Worm (Caenorhabditis elegans) whole organism, L4 larva: ENCODE results near the gene F35A5.8.

Experiments
- D1046.2 ChIP-seq: fragments of 200-800 bp; sonication (Bioruptor generic); IDR thresholded peaks from 2 replicates; pipeline ENCODE4 v1.3.6; 2022; ENCODE audit warnings: missing genetic modification characterization, missing compliant biosample characterization
- F37D6.2 ChIP-seq: sonication (generic microtip); optimal IDR thresholded peaks from 2 replicates; lab custom pipeline; 2016; ENCODE audit warnings: mild to moderate bottlenecking, missing genetic modification characterization, missing compliant biosample characterization
- T26A8.4 ChIP-seq: fragments of 200-800 bp; sonication (Bioruptor generic); IDR thresholded peaks from 2 replicates; pipeline ENCODE4 v1.3.6; 2022; ENCODE audit warnings: missing genetic modification characterization, missing compliant biosample characterization
- Y105C5A.15 ChIP-seq: fragments of 200-800 bp; sonication (Bioruptor generic); IDR thresholded peaks from 2 replicates; pipeline ENCODE4 v1.3.6; 2022; ENCODE audit warnings: missing genetic modification characterization, missing compliant biosample characterization
- Y48G9A.11 ChIP-seq: fragments of 200-800 bp; sonication (Bioruptor generic); IDR thresholded peaks from 2 replicates; pipeline ENCODE4 v1.3.6; 2022; ENCODE audit warnings: missing genetic modification reagents, missing genetic modification characterization, missing compliant biosample characterization
- Y5F2A.4 ChIP-seq: fragments of 200-800 bp; sonication (Bioruptor generic); optimal IDR thresholded peaks from 2 replicates; lab custom pipeline; 2018; ENCODE audit warnings: mild to moderate bottlenecking, missing genetic modification characterization, missing compliant biosample characterization
- aha-1 ChIP-seq: fragments of 150-350 bp; peaks from one replicate; lab custom pipeline; 2014; ENCODE audit warnings: missing biosample characterization, missing genetic modification characterization
- ama-1 ChIP-seq: fragments of 150-350 bp; optimal IDR thresholded peaks from 2 replicates; lab custom pipeline; 2014; ENCODE audit warnings: inconsistent platforms, mixed read lengths
- ceh-20 ChIP-seq: fragments of 200-800 bp; sonication (Bioruptor generic); IDR thresholded peaks from 2 replicates; pipeline ENCODE4 v1.3.6; 2022; ENCODE audit warnings: missing genetic modification reagents, missing genetic modification characterization, missing compliant biosample characterization
- ceh-44 ChIP-seq: fragments of 200-800 bp; sonication (Bioruptor generic); IDR thresholded peaks from 2 replicates; pipeline ENCODE4 v1.3.6; 2022; ENCODE audit warnings: missing genetic modification reagents, missing genetic modification characterization, missing compliant biosample characterization
- ces-1 ChIP-seq: fragments of 150-350 bp; sonication (generic microtip); optimal IDR thresholded peaks from 4 replicates; lab custom pipeline; 2014; ENCODE audit warnings: missing biosample characterization, missing genetic modification reagents, missing genetic modification characterization
- daf-16 ChIP-seq, 3 experiments: sonication (generic microtip); optimal IDR thresholded peaks; 2 replicates each; lab custom pipeline; 2016 to 2017; ENCODE audit warnings: missing genetic modification characterization in 3 of 3, missing genetic modification reagents in 3 of 3, mild to moderate bottlenecking in 2 of 3, missing compliant biosample characterization in 2 of 3, missing biosample characterization in 1 of 3, moderate library complexity in 1 of 3
- fkh-10 ChIP-seq: fragments of 150-350 bp; optimal IDR thresholded peaks from 2 replicates; lab custom pipeline; 2014; ENCODE audit warnings: missing biosample characterization, missing genetic modification reagents, missing genetic modification characterization
- fos-1 ChIP-seq: fragments of 150-350 bp; optimal IDR thresholded peaks from 2 replicates; lab custom pipeline; 2014; ENCODE audit warnings: missing biosample characterization, missing genetic modification characterization
- hlh-30 ChIP-seq: sonication (generic microtip); optimal IDR thresholded peaks from 2 replicates; lab custom pipeline; 2017; ENCODE audit warnings: antibody characterized with exemption, mild to moderate bottlenecking, missing genetic modification characterization, missing compliant biosample characterization; ENCODE audit not compliant: insufficient read depth
- lim-7 ChIP-seq: fragments of 200-800 bp; sonication (Bioruptor generic); IDR thresholded peaks from 2 replicates; pipeline ENCODE4 v1.3.6; 2022; ENCODE audit warnings: missing genetic modification characterization, missing compliant biosample characterization
- lin-13 ChIP-seq: fragments of 150-350 bp; optimal IDR thresholded peaks from 2 replicates; lab custom pipeline; 2014; ENCODE audit warnings: missing biosample characterization, missing genetic modification reagents, missing genetic modification characterization
- lin-38 ChIP-seq: fragments of 200-800 bp; sonication (Bioruptor generic); IDR thresholded peaks from 2 replicates; pipeline ENCODE4 v1.3.6; 2022; ENCODE audit warnings: missing genetic modification reagents, missing genetic modification characterization, missing compliant biosample characterization
- lin-39 ChIP-seq: fragments of 150-350 bp; optimal IDR thresholded peaks from 2 replicates; lab custom pipeline; 2014; ENCODE audit warnings: missing biosample characterization, missing genetic modification reagents, missing genetic modification characterization
- madf-9 ChIP-seq: fragments of 200-800 bp; sonication (Bioruptor generic); conservative IDR thresholded peaks from 2 replicates; pipeline ENCODE4 v1.3.6; 2022; ENCODE audit warnings: missing genetic modification reagents, missing genetic modification characterization, missing compliant biosample characterization
- mdl-1 ChIP-seq, 2 experiments: fragments of 150-350 bp in 1 of 2; sonication (generic microtip) in 1 of 2; optimal IDR thresholded peaks; 2 replicates each; lab custom pipeline; 2014 to 2017; ENCODE audit warnings: missing biosample characterization in 2 of 2, missing genetic modification characterization in 2 of 2
- mdt-29 ChIP-seq: fragments of 200-800 bp; sonication (Bioruptor generic); IDR thresholded peaks from 2 replicates; pipeline ENCODE4 v1.3.6; 2022; ENCODE audit warnings: missing genetic modification reagents, missing genetic modification characterization, missing compliant biosample characterization
- nhr-11 ChIP-seq: fragments of 150-350 bp; optimal IDR thresholded peaks from 2 replicates; lab custom pipeline; 2014; ENCODE audit warnings: missing biosample characterization, missing genetic modification characterization
- nhr-237 ChIP-seq: sonication (generic microtip); optimal IDR thresholded peaks from 2 replicates; lab custom pipeline; 2017; ENCODE audit warnings: missing biosample characterization, missing genetic modification characterization
- nhr-28 ChIP-seq: fragments of 150-350 bp; optimal IDR thresholded peaks from 2 replicates; lab custom pipeline; 2014; ENCODE audit warnings: missing biosample characterization, missing genetic modification characterization
- nhr-6 ChIP-seq: fragments of 150-350 bp; optimal IDR thresholded peaks from 2 replicates; lab custom pipeline; 2014; ENCODE audit warnings: missing biosample characterization, missing genetic modification characterization
- nhr-76 ChIP-seq: fragments of 150-350 bp; optimal IDR thresholded peaks from 2 replicates; lab custom pipeline; 2014; ENCODE audit warnings: missing biosample characterization, missing genetic modification characterization
- nhr-77 ChIP-seq: fragments of 150-350 bp; optimal IDR thresholded peaks from 2 replicates; lab custom pipeline; 2014; ENCODE audit warnings: missing biosample characterization, missing genetic modification characterization
- pha-4 ChIP-seq, 2 experiments: fragments of 150-350 bp in 1 of 2; fragments of 200-800 bp in 1 of 2; sonication (Bioruptor generic) in 1 of 2; IDR thresholded peaks in 1 of 2; optimal IDR thresholded peaks in 1 of 2; 2 replicates each; pipeline versions ENCODE4 v1.3.6 to Lab custom; 2014 to 2022; ENCODE audit warnings: missing genetic modification characterization in 2 of 2, missing genetic modification reagents in 2 of 2, missing biosample characterization in 1 of 2, missing compliant biosample characterization in 1 of 2
- php-3 ChIP-seq: fragments of 200-800 bp; sonication (Bioruptor generic); IDR thresholded peaks from 2 replicates; pipeline ENCODE4 v1.3.6; 2022; ENCODE audit warnings: missing genetic modification reagents, missing genetic modification characterization, missing compliant biosample characterization
- pqm-1 ChIP-seq: sonication (generic microtip); optimal IDR thresholded peaks from 2 replicates; lab custom pipeline; 2017; ENCODE audit warnings: missing biosample characterization, missing genetic modification characterization
- rbr-2 ChIP-seq: sonication (generic microtip); optimal IDR thresholded peaks from 2 replicates; lab custom pipeline; 2016; ENCODE audit warnings: missing genotype, missing genetic modification characterization, missing compliant biosample characterization
- sdz-12 ChIP-seq: fragments of 200-800 bp; sonication (Bioruptor generic); optimal IDR thresholded peaks from 2 replicates; lab custom pipeline; 2018; ENCODE audit warnings: mild to moderate bottlenecking, missing genetic modification characterization, missing compliant biosample characterization
- set-16 ChIP-seq: fragments of 200-800 bp; sonication (Bioruptor generic); IDR thresholded peaks from 2 replicates; pipeline ENCODE4 v1.3.6; 2022; ENCODE audit warnings: missing genetic modification reagents, missing genetic modification characterization, missing compliant biosample characterization
- skn-1 ChIP-seq: fragments of 150-350 bp; optimal IDR thresholded peaks from 2 replicates; lab custom pipeline; 2014; ENCODE audit warnings: missing biosample characterization, missing genetic modification characterization
- snpc-4 ChIP-seq: fragments of 150-350 bp; optimal IDR thresholded peaks from 2 replicates; lab custom pipeline; 2014; ENCODE audit warnings: missing biosample characterization, missing genetic modification characterization
- spr-3 ChIP-seq: fragments of 200-800 bp; sonication (Bioruptor generic); optimal IDR thresholded peaks from 2 replicates; lab custom pipeline; 2018; ENCODE audit warnings: mild to moderate bottlenecking, missing genetic modification characterization, missing compliant biosample characterization
- unc-130 ChIP-seq: sonication (generic microtip); optimal IDR thresholded peaks from 2 replicates; lab custom pipeline; 2016; ENCODE audit warnings: missing genetic modification reagents, missing genetic modification characterization, missing compliant biosample characterization
- unc-62 ChIP-seq, 3 experiments: fragments of 150-350 bp in 1 of 3; sonication (generic microtip); optimal IDR thresholded peaks in 2 of 3; peaks in 1 of 3; 1 replicate in 1 of 3; 2 replicates in 2 of 3; lab custom pipeline; 2014 to 2017; ENCODE audit warnings: missing biosample characterization in 3 of 3, missing genetic modification characterization in 3 of 3, missing genetic modification reagents in 3 of 3, missing genotype in 1 of 3
- zag-1 ChIP-seq: fragments of 150-350 bp; optimal IDR thresholded peaks from 2 replicates; lab custom pipeline; 2014; ENCODE audit warnings: missing biosample characterization, missing genetic modification characterization
- zip-11 ChIP-seq: fragments of 200-800 bp; sonication (Bioruptor generic); IDR thresholded peaks from 2 replicates; pipeline ENCODE4 v1.3.6; 2022; ENCODE audit warnings: missing genetic modification characterization, missing compliant biosample characterization
- ztf-11 ChIP-seq: fragments of 150-350 bp; optimal IDR thresholded peaks from 2 replicates; lab custom pipeline; 2014; ENCODE audit warnings: missing biosample characterization, missing genetic modification characterization
- ztf-7 ChIP-seq: fragments of 150-350 bp; optimal IDR thresholded peaks from 2 replicates; lab custom pipeline; 2014; ENCODE audit warnings: missing biosample characterization, missing genetic modification characterization

F35A5.8 gene

DNA sequence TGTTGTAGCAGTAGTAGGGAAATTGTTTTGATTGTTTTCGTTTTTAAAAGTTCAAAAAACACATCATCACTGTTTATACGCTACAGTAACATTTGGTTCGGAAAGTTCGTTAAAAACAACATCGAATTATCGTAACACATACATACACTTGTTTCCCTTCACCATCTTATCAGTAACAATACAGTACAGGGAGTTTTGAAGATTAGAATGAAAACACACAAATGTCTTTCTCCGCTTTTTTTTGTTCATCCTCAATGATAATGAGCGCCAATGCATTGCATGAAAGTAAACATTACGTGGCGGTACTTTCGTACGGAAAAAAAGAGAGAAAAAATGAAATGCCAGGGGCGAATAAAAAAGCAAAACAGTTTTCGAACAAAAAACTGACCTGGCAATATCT lies 26.3 kb upstream of the F35A5.8 start (continued):
- TF ChIP-seq fos-1 (tag; lab: Kevin White, UChicago), result no peak

DNA sequence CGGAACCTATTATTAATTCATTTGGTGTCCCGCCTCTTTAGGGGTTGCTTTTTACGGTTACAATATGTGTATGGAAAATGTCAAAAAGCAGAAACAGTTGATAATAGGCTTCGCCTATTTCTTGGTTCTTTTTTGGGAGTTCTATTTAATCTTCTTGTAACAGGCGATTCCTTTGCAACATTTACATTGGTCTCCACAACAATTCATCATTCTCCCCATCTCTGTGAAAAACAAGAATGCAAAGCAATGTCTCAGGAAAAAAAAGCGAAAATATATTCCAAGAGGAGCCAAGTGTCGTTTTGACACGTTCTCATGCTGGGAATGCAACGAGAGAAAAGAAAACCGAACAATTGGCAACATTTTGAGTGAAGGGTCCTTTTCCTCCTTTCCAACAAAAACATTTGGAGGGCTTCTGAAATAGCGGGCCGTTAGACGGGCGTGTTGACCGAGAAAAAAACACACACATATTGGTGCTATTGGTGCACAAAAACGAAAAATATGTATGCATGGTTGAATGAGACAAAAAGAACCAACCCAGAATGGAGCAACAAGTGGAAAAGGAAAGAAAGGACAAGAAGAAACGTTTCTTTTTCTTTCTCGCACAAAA lies 25.4 kb upstream of the F35A5.8 start:
- TF ChIP-seq nhr-77 (tag; lab: Kevin White, UChicago) (no peak), unc-130 (GFP tag; lab: Kevin White, UChicago) (no peak), fkh-10 (GFP tag; lab: Kevin White, UChicago) (peak; percentile 58), zip-11 (GFP tag; lab: Robert Waterston, UW) (no peak), lim-7 (GFP tag; lab: Robert Waterston, UW) (no peak), lin-39 (tag; lab: Kevin White, UChicago) (no peak), ces-1 (GFP tag; lab: Kevin White, UChicago) (no peak), ama-1 (lab: Kevin White, UChicago) (no peak), nhr-11 (no peak), F37D6.2 (tag; lab: Kevin White, UChicago) (no peak), lin-38 (GFP tag; lab: Robert Waterston, UW) (no peak), sdz-12 (GFP tag; lab: Kevin White, UChicago) (no peak), unc-62 (GFP tag; optimal IDR thresholded peaks at IDR 0.05 in 1 of 2; lab: Kevin White, UChicago) (peak in 1 of 2 experiments; percentile 98), unc-62 (tag; optimal IDR thresholded peaks at IDR 0.05; lab: Kevin White, UChicago) (no peak), zag-1 (tag; lab: Kevin White, UChicago) (no peak), nhr-6 (no peak), set-16 (GFP tag; lab: Robert Waterston, UW) (no peak), madf-9 (GFP tag; lab: Robert Waterston, UW) (no peak), T26A8.4 (no peak), daf-16 (GFP tag; optimal IDR thresholded peaks at IDR 0.05; lab: Kevin White, UChicago) (peak in 1 of 2 experiments; percentile 78), daf-16 (tag; optimal IDR thresholded peaks at IDR 0.05; lab: Kevin White, UChicago) (no peak), aha-1 (tag; lab: Kevin White, UChicago) (peak; percentile 58), skn-1 (tag; lab: Kevin White, UChicago) (no peak), lin-13 (GFP tag; lab: Kevin White, UChicago) (no peak), ceh-20 (GFP tag; lab: Robert Waterston, UW) (no peak), fos-1 (tag; lab: Kevin White, UChicago) (no peak), Y5F2A.4 (GFP tag; lab: Kevin White, UChicago) (no peak), ztf-7 (tag; lab: Kevin White, UChicago) (no peak), D1046.2 (no peak), snpc-4 (no peak), Y48G9A.11 (GFP tag; lab: Robert Waterston, UW) (no peak)

DNA sequence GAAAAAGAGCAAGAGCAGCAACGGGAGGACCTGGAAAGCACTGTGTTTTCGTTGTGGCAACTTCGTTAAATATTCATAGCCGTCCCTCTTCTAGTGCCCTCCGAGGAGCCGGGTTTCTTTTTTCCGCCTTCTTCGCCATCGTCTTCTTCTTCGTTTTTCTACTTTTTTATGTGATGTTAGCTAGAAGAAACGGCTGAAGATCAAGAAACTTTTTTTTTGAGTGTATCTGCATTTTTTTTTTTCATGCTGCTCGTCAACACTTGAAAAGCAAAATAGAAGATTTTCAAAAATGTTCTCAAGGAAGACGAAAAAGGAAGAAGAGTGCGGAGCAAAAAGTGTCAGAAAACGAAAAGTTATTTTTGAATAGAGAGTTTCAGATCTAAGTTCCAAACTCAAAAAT lies 24.0 kb upstream of the F35A5.8 start:
- TF ChIP-seq zip-11 (GFP tag; lab: Robert Waterston, UW), result no peak
- TF ChIP-seq Y105C5A.15 (GFP tag; lab: Robert Waterston, UW), result no peak
- TF ChIP-seq fkh-10 (GFP tag; lab: Kevin White, UChicago), result peak; percentile 75
- TF ChIP-seq pqm-1 (tag; lab: Kevin White, UChicago), result no peak
- TF ChIP-seq spr-3, result no peak

DNA sequence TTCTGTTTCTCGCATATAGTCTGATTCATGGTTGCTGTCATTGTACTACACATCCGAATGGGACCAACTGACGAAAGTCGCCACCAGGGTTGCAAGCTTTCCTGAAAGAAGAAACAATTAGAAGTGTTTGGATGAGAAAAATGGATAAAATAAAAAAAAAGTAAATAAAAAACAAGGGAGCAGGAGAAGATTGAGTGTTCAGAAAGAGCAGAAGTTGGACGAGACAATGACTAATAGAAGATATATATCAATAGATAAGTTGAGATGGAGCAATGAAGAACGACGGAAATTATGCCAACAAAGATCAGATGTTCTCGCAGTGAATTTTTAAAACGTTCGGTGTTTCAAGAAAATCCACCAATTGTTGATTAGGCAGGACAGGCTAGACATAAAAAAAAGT lies 23.6 kb upstream of the F35A5.8 start, which contains the start of gene fkh-9:
Gene fkh-9 (minus strand): TSS at position 101 of the 400 bp plus-strand sequence.
- TF ChIP-seq daf-16 (GFP tag; optimal IDR thresholded peaks at IDR 0.05; lab: Kevin White, UChicago) (peak in 1 of 2 experiments; percentile 29), daf-16 (tag; optimal IDR thresholded peaks at IDR 0.05; lab: Kevin White, UChicago) (no peak), nhr-237 (tag; lab: Kevin White, UChicago) (no peak)
- TF ChIP-seq, all 104 proteins: peak for 1

DNA sequence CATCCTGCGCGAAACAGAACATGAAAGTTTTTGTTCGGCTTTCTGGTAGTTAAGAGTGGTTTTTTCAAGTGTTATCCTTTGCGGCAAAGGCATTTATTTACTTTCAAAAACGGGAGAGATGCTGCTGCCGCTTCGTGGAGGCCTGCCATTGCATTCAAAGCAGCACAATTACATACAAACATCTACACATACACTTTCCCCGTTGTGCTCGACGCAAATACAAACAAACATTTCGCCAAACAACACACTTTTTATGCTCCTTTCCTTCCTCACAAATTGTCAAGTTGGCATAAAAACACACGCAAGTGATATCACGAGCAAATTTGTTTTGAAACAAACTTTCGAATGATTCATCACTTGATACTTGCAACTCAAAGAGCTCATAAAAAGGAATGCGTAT lies 22.9 kb upstream of the F35A5.8 start:
- TF ChIP-seq ztf-11 (tag; lab: Kevin White, UChicago) (no peak), pha-4 (GFP tag; IDR thresholded peaks at IDR 0.05; lab: Robert Waterston, UW) (peak; percentile 28; the same call in 1 of the 2 replicates), pha-4 (tag; optimal IDR thresholded peaks at IDR 0.05; lab: Kevin White, UChicago) (peak; percentile 21), rbr-2 (tag; lab: Kevin White, UChicago) (no peak), php-3 (GFP tag; lab: Robert Waterston, UW) (0 out of 2 replicates have a peak, but pooled peaks have one; percentile 30), ceh-44 (GFP tag; lab: Robert Waterston, UW) (no peak), nhr-76 (tag; lab: Kevin White, UChicago) (no peak), mdt-29 (GFP tag; lab: Robert Waterston, UW) (no peak), daf-16 (GFP tag; optimal IDR thresholded peaks at IDR 0.05; lab: Kevin White, UChicago) (peak in 1 of 2 experiments; percentile 11), daf-16 (tag; optimal IDR thresholded peaks at IDR 0.05; lab: Kevin White, UChicago) (peak; percentile 95), nhr-28 (tag; lab: Kevin White, UChicago) (peak; percentile 32), hlh-30 (peak; percentile 16), mdl-1 (tag; optimal IDR thresholded peaks at IDR 0.05; lab: Kevin White, UChicago) (peak in 1 of 2 experiments; percentile 8), nhr-6 (peak; percentile 44)
